Worm (Caenorhabditis elegans) whole organism, late embryonic: Measurements from ENCODE around the gene snr-6.

Experiments
- C08G9.2 ChIP-seq: sonication (generic microtip); optimal IDR thresholded peaks from 2 replicates; lab custom pipeline; 2016; ENCODE audit warnings: mild to moderate bottlenecking, missing genetic modification characterization, moderate library complexity, missing compliant biosample characterization
- C38D4.7 ChIP-seq: fragments of 200-800 bp; sonication (Bioruptor generic); optimal IDR thresholded peaks from 2 replicates; lab custom pipeline; 2018; ENCODE audit warnings: mild to moderate bottlenecking, missing genetic modification characterization, moderate library complexity, missing compliant biosample characterization
- F13H6.1 ChIP-seq: sonication (generic microtip); optimal IDR thresholded peaks from 2 replicates; lab custom pipeline; 2016; ENCODE audit warnings: missing genetic modification characterization, missing compliant biosample characterization
- K02D7.2 ChIP-seq: sonication (generic microtip); optimal IDR thresholded peaks from 2 replicates; lab custom pipeline; 2017; ENCODE audit warnings: mild to moderate bottlenecking, missing genetic modification characterization, missing compliant biosample characterization
- T23F11.4 ChIP-seq: fragments of 200-800 bp; sonication (Bioruptor generic); optimal IDR thresholded peaks from 2 replicates; lab custom pipeline; 2018; ENCODE audit warnings: mild to moderate bottlenecking, missing genetic modification characterization, missing compliant biosample characterization
- Y22D7AL.16 ChIP-seq: sonication (generic microtip); optimal IDR thresholded peaks from 2 replicates; lab custom pipeline; 2016; ENCODE audit warnings: missing genetic modification characterization, missing compliant biosample characterization
- ahr-1 ChIP-seq: sonication (generic microtip); optimal IDR thresholded peaks from 2 replicates; lab custom pipeline; 2016; ENCODE audit warnings: missing genetic modification characterization, missing compliant biosample characterization
- ama-1 ChIP-seq: fragments of 150-350 bp; optimal IDR thresholded peaks from 2 replicates; lab custom pipeline; 2014
- ceh-14 ChIP-seq: sonication (generic microtip); optimal IDR thresholded peaks from 2 replicates; lab custom pipeline; 2016; ENCODE audit warnings: missing genotype, missing genetic modification characterization, missing compliant biosample characterization
- ceh-18 ChIP-seq: sonication (generic microtip); optimal IDR thresholded peaks from 2 replicates; lab custom pipeline; 2016; ENCODE audit warnings: missing genetic modification characterization, missing compliant biosample characterization
- ceh-19 ChIP-seq: fragments of 200-800 bp; sonication (Bioruptor generic); optimal IDR thresholded peaks from 2 replicates; lab custom pipeline; 2018; ENCODE audit warnings: mild to moderate bottlenecking, missing genetic modification characterization, missing compliant biosample characterization
- ceh-2 ChIP-seq: sonication (generic microtip); optimal IDR thresholded peaks from 2 replicates; lab custom pipeline; 2016; ENCODE audit warnings: missing genotype, missing genetic modification characterization, missing compliant biosample characterization
- ceh-22 ChIP-seq: sonication (generic microtip); optimal IDR thresholded peaks from 2 replicates; lab custom pipeline; 2017; ENCODE audit warnings: missing biosample characterization, missing genetic modification characterization
- ceh-24 ChIP-seq: sonication (generic microtip); optimal IDR thresholded peaks from 2 replicates; lab custom pipeline; 2016; ENCODE audit warnings: mild to moderate bottlenecking, missing genetic modification characterization, missing compliant biosample characterization
- ceh-30 ChIP-seq: fragments of 150-350 bp; optimal IDR thresholded peaks from 2 replicates; lab custom pipeline; 2014; ENCODE audit warnings: missing biosample characterization, missing genetic modification characterization
- ceh-31 ChIP-seq: sonication (generic microtip); optimal IDR thresholded peaks from 2 replicates; lab custom pipeline; 2016; ENCODE audit warnings: missing genetic modification characterization, missing compliant biosample characterization
- ceh-34 ChIP-seq: sonication (generic microtip); optimal IDR thresholded peaks from 2 replicates; lab custom pipeline; 2016; ENCODE audit warnings: mild to moderate bottlenecking, missing genetic modification characterization, missing compliant biosample characterization
- ceh-48 ChIP-seq: sonication (generic microtip); optimal IDR thresholded peaks from 2 replicates; lab custom pipeline; 2016; ENCODE audit warnings: missing genetic modification characterization, inconsistent platforms, missing compliant biosample characterization
- ceh-6 ChIP-seq: fragments of 200-800 bp; sonication (Bioruptor generic); optimal IDR thresholded peaks from 2 replicates; lab custom pipeline; 2018; ENCODE audit warnings: mild to moderate bottlenecking, missing genetic modification characterization, missing compliant biosample characterization
- dmd-4 ChIP-seq: sonication (generic microtip); optimal IDR thresholded peaks from 2 replicates; lab custom pipeline; 2016; ENCODE audit warnings: borderline replicate concordance, missing genetic modification characterization, missing compliant biosample characterization
- elt-4 ChIP-seq: sonication (generic microtip); optimal IDR thresholded peaks from 2 replicates; lab custom pipeline; 2016; ENCODE audit warnings: missing genetic modification characterization, missing compliant biosample characterization
- ets-4 ChIP-seq: sonication (generic microtip); optimal IDR thresholded peaks from 2 replicates; lab custom pipeline; 2016; ENCODE audit warnings: missing genetic modification characterization, missing compliant biosample characterization
- fax-1 ChIP-seq: sonication (generic microtip); optimal IDR thresholded peaks from 2 replicates; lab custom pipeline; 2016; ENCODE audit warnings: missing genotype, missing genetic modification characterization, missing compliant biosample characterization
- fkh-6 ChIP-seq: sonication (generic microtip); optimal IDR thresholded peaks from 2 replicates; lab custom pipeline; 2016; ENCODE audit warnings: missing genetic modification characterization, missing compliant biosample characterization
- hlh-15 ChIP-seq: sonication (generic microtip); optimal IDR thresholded peaks from 2 replicates; lab custom pipeline; 2016; ENCODE audit warnings: missing genetic modification characterization, missing compliant biosample characterization
- hlh-30 ChIP-seq: sonication (generic microtip); optimal IDR thresholded peaks from 2 replicates; lab custom pipeline; 2017; ENCODE audit warnings: antibody characterized with exemption, missing genetic modification characterization, missing compliant biosample characterization; ENCODE audit not compliant: insufficient read depth
- hlh-6 ChIP-seq: sonication (generic microtip); optimal IDR thresholded peaks from 2 replicates; lab custom pipeline; 2016; ENCODE audit warnings: missing genotype, missing genetic modification characterization, missing compliant biosample characterization
- hlh-8 ChIP-seq: sonication (generic microtip); optimal IDR thresholded peaks from 2 replicates; lab custom pipeline; 2016; ENCODE audit warnings: missing genotype, missing genetic modification characterization, missing compliant biosample characterization
- lim-6 ChIP-seq: sonication (generic microtip); optimal IDR thresholded peaks from 2 replicates; lab custom pipeline; 2016; ENCODE audit warnings: missing genetic modification characterization, missing compliant biosample characterization
- madf-2 ChIP-seq: sonication (generic microtip); optimal IDR thresholded peaks from 2 replicates; lab custom pipeline; 2017; ENCODE audit warnings: missing genetic modification characterization, missing compliant biosample characterization
- mec-3 ChIP-seq: sonication (generic microtip); optimal IDR thresholded peaks from 2 replicates; lab custom pipeline; 2016; ENCODE audit warnings: borderline replicate concordance, missing genetic modification characterization, missing compliant biosample characterization
- nhr-11 ChIP-seq: fragments of 150-350 bp; optimal IDR thresholded peaks from 2 replicates; lab custom pipeline; 2014; ENCODE audit warnings: missing biosample characterization, missing genetic modification characterization
- nhr-232 ChIP-seq: sonication (generic microtip); optimal IDR thresholded peaks from 2 replicates; lab custom pipeline; 2016; ENCODE audit warnings: missing genetic modification characterization, missing compliant biosample characterization
- npax-4 ChIP-seq: sonication (generic microtip); optimal IDR thresholded peaks from 2 replicates; lab custom pipeline; 2016; ENCODE audit warnings: missing genetic modification characterization, missing compliant biosample characterization
- odd-2 ChIP-seq: sonication (generic microtip); optimal IDR thresholded peaks from 2 replicates; lab custom pipeline; 2017; ENCODE audit warnings: antibody characterized with exemption, mild to moderate bottlenecking, missing genetic modification characterization, missing compliant biosample characterization
- pag-3 ChIP-seq: sonication (generic microtip); optimal IDR thresholded peaks from 2 replicates; lab custom pipeline; 2016; ENCODE audit warnings: missing compliant biosample characterization, missing genetic modification characterization, borderline replicate concordance
- pat-9 ChIP-seq: fragments of 200-800 bp; sonication (Bioruptor generic); optimal IDR thresholded peaks from 2 replicates; lab custom pipeline; 2018; ENCODE audit warnings: mild to moderate bottlenecking, missing genetic modification characterization, moderate library complexity, missing compliant biosample characterization
- pax-1 ChIP-seq: fragments of 150-350 bp; optimal IDR thresholded peaks from 2 replicates; lab custom pipeline; 2014; ENCODE audit warnings: missing biosample characterization, missing genetic modification characterization
- pha-4 ChIP-seq: fragments of 150-350 bp; optimal IDR thresholded peaks from 2 replicates; lab custom pipeline; 2018; ENCODE audit warnings: missing biosample characterization, missing genetic modification reagents, missing genetic modification characterization
- pqm-1 ChIP-seq: sonication (generic microtip); optimal IDR thresholded peaks from 2 replicates; lab custom pipeline; 2016; ENCODE audit warnings: missing genetic modification characterization, missing compliant biosample characterization
- pros-1 ChIP-seq: fragments of 150-350 bp; optimal IDR thresholded peaks from 2 replicates; lab custom pipeline; 2014; ENCODE audit warnings: missing biosample characterization, missing genetic modification reagents, missing genetic modification characterization
- rnt-1 ChIP-seq: sonication (generic microtip); optimal IDR thresholded peaks from 2 replicates; lab custom pipeline; 2016; ENCODE audit warnings: missing genetic modification characterization, missing compliant biosample characterization
- sdc-2 ChIP-seq: sonication (generic microtip); optimal IDR thresholded peaks from 2 replicates; lab custom pipeline; 2016; ENCODE audit warnings: missing genotype, missing genetic modification characterization, missing compliant biosample characterization
- sox-2 ChIP-seq: fragments of 200-800 bp; sonication (Bioruptor generic); IDR thresholded peaks from 2 replicates; pipeline ENCODE4 v1.3.6; 2022; ENCODE audit warnings: missing genetic modification reagents, missing genetic modification characterization, missing compliant biosample characterization
- sox-4 ChIP-seq: sonication (generic microtip); optimal IDR thresholded peaks from 2 replicates; lab custom pipeline; 2017; ENCODE audit warnings: mild to moderate bottlenecking, missing genetic modification characterization, inconsistent platforms, missing compliant biosample characterization
- syd-9 ChIP-seq: sonication (generic microtip); optimal IDR thresholded peaks from 2 replicates; lab custom pipeline; 2016; ENCODE audit warnings: mild to moderate bottlenecking, missing genetic modification characterization, moderate library complexity, missing compliant biosample characterization
- tbx-2 ChIP-seq: sonication (generic microtip); optimal IDR thresholded peaks from 2 replicates; lab custom pipeline; 2016; ENCODE audit warnings: missing genetic modification characterization, missing compliant biosample characterization
- tbx-7 ChIP-seq: sonication (generic microtip); optimal IDR thresholded peaks from 2 replicates; lab custom pipeline; 2016; ENCODE audit warnings: missing genotype, missing genetic modification characterization, missing compliant biosample characterization
- ttx-3 ChIP-seq: sonication (generic microtip); optimal IDR thresholded peaks from 2 replicates; lab custom pipeline; 2016; ENCODE audit warnings: missing genetic modification reagents, missing genetic modification characterization, missing compliant biosample characterization
- unc-3 ChIP-seq, 2 experiments: fragments of 200-800 bp in 1 of 2; sonication (Bioruptor generic) in 1 of 2; sonication (generic microtip) in 1 of 2; conservative IDR thresholded peaks in 1 of 2; optimal IDR thresholded peaks in 1 of 2; 2 replicates each; pipeline versions ENCODE4 v1.3.6 to Lab custom; 2016 to 2022; ENCODE audit warnings: missing compliant biosample characterization in 2 of 2, missing genetic modification characterization in 2 of 2, missing genetic modification reagents in 1 of 2
- unc-42 ChIP-seq: sonication (generic microtip); optimal IDR thresholded peaks from 2 replicates; lab custom pipeline; 2016; ENCODE audit warnings: missing genotype, missing genetic modification characterization, missing compliant biosample characterization
- unc-55 ChIP-seq: sonication (generic microtip); optimal IDR thresholded peaks from 2 replicates; lab custom pipeline; 2017; ENCODE audit warnings: missing biosample characterization, missing genetic modification reagents, missing genetic modification characterization
- unc-86 ChIP-seq: sonication (generic microtip); optimal IDR thresholded peaks from 2 replicates; lab custom pipeline; 2016; ENCODE audit warnings: missing genetic modification characterization, missing compliant biosample characterization
- ztf-16 ChIP-seq: sonication (generic microtip); optimal IDR thresholded peaks from 2 replicates; lab custom pipeline; 2017; ENCODE audit warnings: missing genetic modification characterization, missing compliant biosample characterization

snr-6 gene

ce11 chrIII:12429579-12430084 lies at the start of gene snr-6:
snr-6 (minus strand) TSS chrIII:12429629.
- no peak for TF ChIP-seq C08G9.2
- TF ChIP-seq unc-55 (GFP tag; lab: Kevin White, UChicago), result no peak
- no peak for TF ChIP-seq ceh-24 (tag; lab: Kevin White, UChicago)
- TF ChIP-seq T23F11.4 (GFP tag; lab: Kevin White, UChicago), result no peak
- TF ChIP-seq ceh-19, result no peak
- no peak for TF ChIP-seq ztf-16 (tag; lab: Kevin White, UChicago)
- peak; percentile 7 for TF ChIP-seq ceh-2 (tag; lab: Kevin White, UChicago)
- TF ChIP-seq ceh-48 (tag; lab: Kevin White, UChicago), result peak; percentile 13
- TF ChIP-seq pha-4 (tag; lab: Kevin White, UChicago), result no peak
- TF ChIP-seq hlh-8 (tag; lab: Kevin White, UChicago), result no peak
- no peak for TF ChIP-seq F13H6.1
- no peak for TF ChIP-seq dmd-4
- TF ChIP-seq fax-1 (tag; lab: Kevin White, UChicago), result no peak
- TF ChIP-seq nhr-11 (tag; lab: Kevin White, UChicago), result no peak
- TF ChIP-seq sox-4, result no peak
- TF ChIP-seq tbx-2 (tag; lab: Kevin White, UChicago), result peak; percentile 41
- TF ChIP-seq C38D4.7 (GFP tag; lab: Kevin White, UChicago), result no peak
- TF ChIP-seq ama-1 (lab: Kevin White, UChicago), result no peak
- peak; percentile 55 for TF ChIP-seq pax-1
- TF ChIP-seq K02D7.2 (tag; lab: Kevin White, UChicago), result no peak
- no peak for TF ChIP-seq sox-2 (GFP tag; lab: Robert Waterston, UW)
- no peak for TF ChIP-seq hlh-30
- no peak for TF ChIP-seq syd-9
- TF ChIP-seq rnt-1 (tag; lab: Kevin White, UChicago), result no peak
- no peak for TF ChIP-seq sdc-2 (tag; lab: Kevin White, UChicago)
- no peak for TF ChIP-seq ttx-3 (tag; lab: Kevin White, UChicago)
- TF ChIP-seq nhr-232 (tag; lab: Kevin White, UChicago), result no peak
- no peak for TF ChIP-seq ahr-1 (tag; lab: Kevin White, UChicago)
- no peak for TF ChIP-seq tbx-7
- TF ChIP-seq pat-9 (tag; lab: Kevin White, UChicago), result no peak
- TF ChIP-seq ceh-31 (tag; lab: Kevin White, UChicago), result peak; percentile 24
- no peak for TF ChIP-seq ceh-18 (tag; lab: Kevin White, UChicago)
- TF ChIP-seq elt-4 (tag; lab: Kevin White, UChicago), result no peak
- no peak for TF ChIP-seq ceh-6 (GFP tag; lab: Kevin White, UChicago)
- no peak for TF ChIP-seq ceh-30
- no peak for TF ChIP-seq lim-6 (tag; lab: Kevin White, UChicago)
- TF ChIP-seq ceh-22, result no peak
- TF ChIP-seq unc-42, result peak; percentile 63
- TF ChIP-seq hlh-6, result no peak
- no peak for TF ChIP-seq npax-4 (tag; lab: Kevin White, UChicago)
- TF ChIP-seq odd-2 (tag; lab: Kevin White, UChicago), result no peak
- peak; percentile 2 for TF ChIP-seq ets-4 (tag; lab: Kevin White, UChicago)
- no peak for TF ChIP-seq mec-3 (tag; lab: Kevin White, UChicago)
- TF ChIP-seq ceh-34 (tag; lab: Kevin White, UChicago), result no peak
- peak; percentile 18 for TF ChIP-seq ceh-14 (tag; lab: Kevin White, UChicago)
- no peak for TF ChIP-seq unc-86 (tag; lab: Kevin White, UChicago)
- TF ChIP-seq pag-3 (tag; lab: Kevin White, UChicago), result no peak
- no peak for TF ChIP-seq unc-3 (GFP tag; conservative IDR thresholded peaks at IDR 0.05; lab: Robert Waterston, UW)
- no peak for TF ChIP-seq unc-3 (tag; optimal IDR thresholded peaks at IDR 0.05; lab: Kevin White, UChicago)
- no peak for TF ChIP-seq Y22D7AL.16
- TF ChIP-seq pqm-1 (tag; lab: Kevin White, UChicago), result peak; percentile 16
- TF ChIP-seq pros-1, result no peak
- TF ChIP-seq madf-2 (tag; lab: Kevin White, UChicago), result no peak
- TF ChIP-seq fkh-6, result no peak
- no peak for TF ChIP-seq hlh-15 (tag; lab: Kevin White, UChicago)
